Worm (Caenorhabditis elegans) whole organism, L3 larva: ENCODE results near the gene C27A7.6.

ENCODE experiments used
- skn-1 ChIP-seq: fragments of 150-350 bp; optimal IDR thresholded peaks from 2 replicates; lab custom pipeline; 2014; ENCODE audit warnings: missing biosample characterization, missing genetic modification characterization
- unc-62 ChIP-seq: fragments of 150-350 bp; sonication (generic microtip); optimal IDR thresholded peaks from 4 replicates; lab custom pipeline; 2014; ENCODE audit warnings: missing biosample characterization, missing genetic modification reagents, missing genetic modification characterization
- ztf-4 ChIP-seq: fragments of 150-350 bp; optimal IDR thresholded peaks from 2 replicates; lab custom pipeline; 2014; ENCODE audit warnings: missing biosample characterization, missing genetic modification characterization

ce11 chrV:12082932-12083331 lies 47.7 kb downstream of the C27A7.6 start, which contains the start of gene R07B7.10:
- TF ChIP-seq skn-1: no peak
- no peak for TF ChIP-seq ztf-4 (tag; lab: Kevin White, UChicago)
- no peak for TF ChIP-seq unc-62 (GFP tag; lab: Kevin White, UChicago)
